Worm (Caenorhabditis elegans) whole organism, young adult: ENCODE results near the gene DH11.5.

Experiments
- B0035.1 ChIP-seq: sonication (generic microtip); optimal IDR thresholded peaks from 2 replicates; lab custom pipeline; 2016; ENCODE audit warnings: missing genetic modification characterization, mild to moderate bottlenecking, missing compliant biosample characterization, missing genotype, missing genetic modification reagents
- F52B5.7 ChIP-seq: sonication (generic microtip); optimal IDR thresholded peaks from 2 replicates; lab custom pipeline; 2016; ENCODE audit warnings: mild to moderate bottlenecking, missing genetic modification characterization, missing compliant biosample characterization
- F57C9.4 ChIP-seq: sonication (generic microtip); optimal IDR thresholded peaks from 2 replicates; lab custom pipeline; 2017; ENCODE audit warnings: mild to moderate bottlenecking, missing genetic modification characterization, missing compliant biosample characterization
- K12H6.12 ChIP-seq: fragments of 200-800 bp; sonication (Bioruptor generic); optimal IDR thresholded peaks from 2 replicates; lab custom pipeline; 2018; ENCODE audit warnings: mild to moderate bottlenecking, missing genetic modification characterization, missing compliant biosample characterization
- T07F8.4 ChIP-seq: sonication (generic microtip); optimal IDR thresholded peaks from 2 replicates; lab custom pipeline; 2016; ENCODE audit warnings: mild to moderate bottlenecking, missing genetic modification characterization, moderate library complexity, missing compliant biosample characterization
- ama-1 ChIP-seq, 3 experiments: fragments of 150-350 bp in 1 of 3; sonication (generic microtip) in 2 of 3; optimal IDR thresholded peaks; 2 replicates each; lab custom pipeline; 2014 to 2018; ENCODE audit warnings: missing biosample characterization in 2 of 3, missing genetic modification characterization in 2 of 3, missing genetic modification reagents in 2 of 3
- atf-7 ChIP-seq: sonication (generic microtip); optimal IDR thresholded peaks from 2 replicates; lab custom pipeline; 2017; ENCODE audit warnings: mild to moderate bottlenecking, missing genetic modification characterization, missing compliant biosample characterization
- attf-5 ChIP-seq: fragments of 200-800 bp; sonication (Bioruptor generic); optimal IDR thresholded peaks from 2 replicates; lab custom pipeline; 2018; ENCODE audit warnings: mild to moderate bottlenecking, missing genetic modification characterization, missing compliant biosample characterization
- him-1 ChIP-seq: sonication (generic microtip); optimal IDR thresholded peaks from 2 replicates; lab custom pipeline; 2016; ENCODE audit warnings: missing genotype, missing genetic modification reagents, missing genetic modification characterization, missing compliant biosample characterization
- lin-26 ChIP-seq: fragments of 200-800 bp; sonication (Bioruptor generic); IDR thresholded peaks from 2 replicates; pipeline ENCODE4 v1.3.6; 2022; ENCODE audit warnings: missing genetic modification reagents, missing genetic modification characterization, missing compliant biosample characterization
- nhr-90 ChIP-seq: sonication (generic microtip); optimal IDR thresholded peaks from 2 replicates; lab custom pipeline; 2016; ENCODE audit warnings: missing genotype, mild to moderate bottlenecking, missing genetic modification characterization, missing compliant biosample characterization
- pbrm-1 ChIP-seq: fragments of 200-800 bp; sonication (Bioruptor generic); IDR thresholded peaks from 2 replicates; pipeline ENCODE4 v1.3.6; 2022; ENCODE audit warnings: missing genetic modification reagents, missing genetic modification characterization, missing compliant biosample characterization
- unc-62 ChIP-seq: fragments of 150-350 bp; optimal IDR thresholded peaks from 2 replicates; lab custom pipeline; 2014; ENCODE audit warnings: missing biosample characterization, missing genetic modification reagents, missing genetic modification characterization

- TF ChIP-seq ama-1 (optimal IDR thresholded peaks at IDR 0.05; lab: Kevin White, UChicago): no peak
- no peak for TF ChIP-seq ama-1 (GFP tag; optimal IDR thresholded peaks at IDR 0.05; lab: Kevin White, UChicago)
- peak; percentile 45 for TF ChIP-seq atf-7
- TF ChIP-seq K12H6.12: no peak
- TF ChIP-seq T07F8.4 (tag; lab: Kevin White, UChicago): no peak
- no peak for TF ChIP-seq F57C9.4 (tag; lab: Kevin White, UChicago)
- no peak for TF ChIP-seq him-1 (tag; lab: Kevin White, UChicago)
- TF ChIP-seq F52B5.7 (tag; lab: Kevin White, UChicago): peak; percentile 52
- no peak for TF ChIP-seq B0035.1
- TF ChIP-seq lin-26: peak; percentile 33; the same call in 1 of the 2 replicates
- peak; percentile 39 for TF ChIP-seq attf-5
- no peak for TF ChIP-seq unc-62 (GFP tag; lab: Kevin White, UChicago)
- no peak for TF ChIP-seq nhr-90 (tag; lab: Kevin White, UChicago)
- 0 out of 2 replicates have a peak, but pooled peaks have one; percentile 14 for TF ChIP-seq pbrm-1 (GFP tag; lab: Robert Waterston, UW)
Measured at ce11 chrII:8020580-8021044, 44.2 kb downstream of the DH11.5 start.
